Worm (Caenorhabditis elegans) whole organism, early embryonic: ENCODE measurements around the gene C04C11.25.

Experiments
- B0310.2 ChIP-seq: sonication (generic microtip); optimal IDR thresholded peaks from 2 replicates; lab custom pipeline; 2016; ENCODE audit warnings: mild to moderate bottlenecking, missing genetic modification characterization, missing compliant biosample characterization
- F13C5.2 ChIP-seq: sonication (generic microtip); optimal IDR thresholded peaks from 2 replicates; lab custom pipeline; 2017; ENCODE audit warnings: mild to moderate bottlenecking, missing genetic modification characterization, inconsistent platforms, missing compliant biosample characterization
- aly-1 ChIP-seq: sonication (generic microtip); optimal IDR thresholded peaks from 2 replicates; lab custom pipeline; 2016; ENCODE audit warnings: missing genetic modification characterization, missing compliant biosample characterization
- ama-1 ChIP-seq: fragments of 150-350 bp; optimal IDR thresholded peaks from 2 replicates; lab custom pipeline; 2014
- ceh-13 ChIP-seq: fragments of 200-800 bp; sonication (Bioruptor generic); optimal IDR thresholded peaks from 2 replicates; lab custom pipeline; 2018; ENCODE audit warnings: mild to moderate bottlenecking, missing genetic modification characterization, missing compliant biosample characterization
- ceh-36 ChIP-seq: sonication (generic microtip); optimal IDR thresholded peaks from 2 replicates; lab custom pipeline; 2016; ENCODE audit warnings: missing genetic modification characterization, inconsistent platforms, missing compliant biosample characterization
- ets-7 ChIP-seq: sonication (generic microtip); optimal IDR thresholded peaks from 2 replicates; lab custom pipeline; 2016; ENCODE audit warnings: missing genotype, missing genetic modification characterization, missing compliant biosample characterization
- flt-1 ChIP-seq: fragments of 200-800 bp; sonication (Bioruptor generic); IDR thresholded peaks from 2 replicates; pipeline ENCODE4 v1.3.6; 2022; ENCODE audit warnings: missing genetic modification characterization, missing compliant biosample characterization
- hmbx-1 ChIP-seq: sonication (generic microtip); optimal IDR thresholded peaks from 2 replicates; lab custom pipeline; 2016; ENCODE audit warnings: mild to moderate bottlenecking, missing genetic modification characterization, missing compliant biosample characterization
- hmg-4 ChIP-seq: fragments of 200-800 bp; sonication (Bioruptor generic); optimal IDR thresholded peaks from 2 replicates; lab custom pipeline; 2018; ENCODE audit warnings: mild to moderate bottlenecking, missing genetic modification characterization, missing compliant biosample characterization
- hnd-1 ChIP-seq: sonication (generic microtip); optimal IDR thresholded peaks from 2 replicates; lab custom pipeline; 2016; ENCODE audit warnings: missing genetic modification characterization, missing compliant biosample characterization
- pes-1 ChIP-seq: fragments of 200-800 bp; sonication (Bioruptor generic); IDR thresholded peaks from 2 replicates; pipeline ENCODE4 v1.3.6; 2022; ENCODE audit warnings: missing genetic modification reagents, missing genetic modification characterization, missing compliant biosample characterization
- scrt-1 ChIP-seq: fragments of 200-800 bp; sonication (Bioruptor generic); IDR thresholded peaks from 2 replicates; pipeline ENCODE4 v1.3.6; 2022; ENCODE audit warnings: missing genetic modification characterization, missing compliant biosample characterization
- sea-1 ChIP-seq: fragments of 200-800 bp; sonication (Bioruptor generic); conservative IDR thresholded peaks from 2 replicates; pipeline ENCODE4 v1.3.6; 2022; ENCODE audit warnings: missing genetic modification characterization, missing compliant biosample characterization
- tbx-11 ChIP-seq: fragments of 200-800 bp; sonication (Bioruptor generic); IDR thresholded peaks from 2 replicates; pipeline ENCODE4 v1.3.6; 2022; ENCODE audit warnings: missing genetic modification characterization, missing compliant biosample characterization
- tbx-37 ChIP-seq: fragments of 200-800 bp; sonication (Bioruptor generic); conservative IDR thresholded peaks from 2 replicates; pipeline ENCODE4 v1.3.6; 2022; ENCODE audit warnings: missing genetic modification reagents, missing genetic modification characterization, missing compliant biosample characterization
- tra-4 ChIP-seq: sonication (generic microtip); optimal IDR thresholded peaks from 2 replicates; lab custom pipeline; 2017; ENCODE audit warnings: missing genetic modification characterization, missing compliant biosample characterization

C04C11.25 gene

ce11 chrX:14047609-14048008 lies 32.3 kb upstream of the C04C11.25 start:
- TF ChIP-seq scrt-1 (GFP tag; lab: Robert Waterston, UW) (no peak), ceh-36 (tag; lab: Kevin White, UChicago) (no peak), sea-1 (no peak), ceh-13 (no peak), F13C5.2 (tag; lab: Kevin White, UChicago) (no peak), flt-1 (GFP tag; lab: Robert Waterston, UW) (no peak), ets-7 (tag; lab: Kevin White, UChicago) (no peak)

- TF ChIP-seq aly-1 (tag; lab: Kevin White, UChicago) = no peak
- no peak for TF ChIP-seq hmbx-1 (tag; lab: Kevin White, UChicago)
- TF ChIP-seq tra-4 (tag; lab: Kevin White, UChicago) = no peak
- no peak for TF ChIP-seq tbx-11 (GFP tag; lab: Robert Waterston, UW)
- no peak for TF ChIP-seq ceh-13
- no peak for TF ChIP-seq tbx-37 (GFP tag; lab: Robert Waterston, UW)
- TF ChIP-seq pes-1 = no peak
- no peak for TF ChIP-seq flt-1 (GFP tag; lab: Robert Waterston, UW)
- no peak for TF ChIP-seq hmg-4 (GFP tag; lab: Kevin White, UChicago)
- no peak for TF ChIP-seq hnd-1 (tag; lab: Kevin White, UChicago)
- no peak for TF ChIP-seq B0310.2 (tag; lab: Kevin White, UChicago)
- TF ChIP-seq ceh-36 (tag; lab: Kevin White, UChicago) = no peak
- TF ChIP-seq F13C5.2 (tag; lab: Kevin White, UChicago) = no peak
- TF ChIP-seq sea-1 = no peak
- no peak for TF ChIP-seq scrt-1 (GFP tag; lab: Robert Waterston, UW)
- no peak for TF ChIP-seq ama-1 (lab: Kevin White, UChicago)
- no peak for TF ChIP-seq ets-7 (tag; lab: Kevin White, UChicago)
Measured at ce11 chrX:14044362-14044761, 29.1 kb upstream of the C04C11.25 start.

- no peak for TF ChIP-seq B0310.2 (tag; lab: Kevin White, UChicago)
- no peak for TF ChIP-seq sea-1
- TF ChIP-seq ceh-36 (tag; lab: Kevin White, UChicago) = no peak
- no peak for TF ChIP-seq hmbx-1 (tag; lab: Kevin White, UChicago)
- TF ChIP-seq ama-1 (lab: Kevin White, UChicago) = no peak
- no peak for TF ChIP-seq flt-1 (GFP tag; lab: Robert Waterston, UW)
- TF ChIP-seq ets-7 (tag; lab: Kevin White, UChicago) = no peak
- TF ChIP-seq tbx-11 (GFP tag; lab: Robert Waterston, UW) = no peak
- no peak for TF ChIP-seq hnd-1 (tag; lab: Kevin White, UChicago)
- TF ChIP-seq scrt-1 (GFP tag; lab: Robert Waterston, UW) = no peak
- TF ChIP-seq hmg-4 (GFP tag; lab: Kevin White, UChicago) = no peak
- no peak for TF ChIP-seq aly-1 (tag; lab: Kevin White, UChicago)
Measured at ce11 chrX:14039293-14039692, 24.0 kb upstream of the C04C11.25 start.

- TF ChIP-seq B0310.2 (tag; lab: Kevin White, UChicago) (no peak), sea-1 (no peak), ama-1 (lab: Kevin White, UChicago) (no peak), pes-1 (no peak), flt-1 (GFP tag; lab: Robert Waterston, UW) (no peak), ceh-36 (tag; lab: Kevin White, UChicago) (no peak), tra-4 (tag; lab: Kevin White, UChicago) (no peak), aly-1 (tag; lab: Kevin White, UChicago) (no peak), hmbx-1 (tag; lab: Kevin White, UChicago) (no peak), scrt-1 (GFP tag; lab: Robert Waterston, UW) (no peak), hnd-1 (tag; lab: Kevin White, UChicago) (no peak), ceh-13 (no peak), tbx-11 (GFP tag; lab: Robert Waterston, UW) (no peak), hmg-4 (GFP tag; lab: Kevin White, UChicago) (no peak), F13C5.2 (tag; lab: Kevin White, UChicago) (no peak), tbx-37 (GFP tag; lab: Robert Waterston, UW) (no peak)
Measured at ce11 chrX:14033494-14033893, 18.2 kb upstream of the C04C11.25 start, which contains the start of gene arrd-25. arrd-25 (plus strand) TSS chrX:14033794.

- TF ChIP-seq scrt-1 (GFP tag; lab: Robert Waterston, UW) (no peak), ama-1 (lab: Kevin White, UChicago) (no peak), ceh-36 (tag; lab: Kevin White, UChicago) (no peak), hnd-1 (tag; lab: Kevin White, UChicago) (no peak), hmbx-1 (tag; lab: Kevin White, UChicago) (no peak), tbx-11 (GFP tag; lab: Robert Waterston, UW) (no peak)
Measured at ce11 chrX:14030524-14030923, 15.3 kb upstream of the C04C11.25 start.

- no peak for TF ChIP-seq aly-1 (tag; lab: Kevin White, UChicago)
- TF ChIP-seq sea-1 = no peak
- TF ChIP-seq ceh-13 = no peak
- TF ChIP-seq ceh-36 (tag; lab: Kevin White, UChicago) = no peak
- TF ChIP-seq pes-1 = no peak
Measured at ce11 chrX:14029872-14030271, 14.6 kb upstream of the C04C11.25 start.

ce11 chrX:14029392-14029791 lies 14.1 kb upstream of the C04C11.25 start:
- TF ChIP-seq tbx-37 (GFP tag; lab: Robert Waterston, UW) = no peak
- no peak for TF ChIP-seq hnd-1 (tag; lab: Kevin White, UChicago)

ce11 chrX:14028492-14028891 lies 13.2 kb upstream of the C04C11.25 start:
- TF ChIP-seq ama-1 (lab: Kevin White, UChicago) = no peak
- TF ChIP-seq ets-7 (tag; lab: Kevin White, UChicago) = no peak
- no peak for TF ChIP-seq B0310.2 (tag; lab: Kevin White, UChicago)
- no peak for TF ChIP-seq aly-1 (tag; lab: Kevin White, UChicago)
- no peak for TF ChIP-seq ceh-13
- TF ChIP-seq tbx-37 (GFP tag; lab: Robert Waterston, UW) = no peak
- TF ChIP-seq hmbx-1 (tag; lab: Kevin White, UChicago) = no peak
- no peak for TF ChIP-seq flt-1 (GFP tag; lab: Robert Waterston, UW)
- TF ChIP-seq F13C5.2 (tag; lab: Kevin White, UChicago) = no peak
- no peak for TF ChIP-seq sea-1
- TF ChIP-seq ceh-36 (tag; lab: Kevin White, UChicago) = no peak
- no peak for TF ChIP-seq tra-4 (tag; lab: Kevin White, UChicago)
- TF ChIP-seq pes-1 = no peak
- TF ChIP-seq hnd-1 (tag; lab: Kevin White, UChicago) = no peak
- no peak for TF ChIP-seq scrt-1 (GFP tag; lab: Robert Waterston, UW)
- TF ChIP-seq tbx-11 (GFP tag; lab: Robert Waterston, UW) = no peak
- no peak for TF ChIP-seq hmg-4 (GFP tag; lab: Kevin White, UChicago)
